Worm (Caenorhabditis elegans): ENCODE data around the gene rbm-7.
A peak's percentile ranks its signal among the peaks of the same experiment; 100 is the strongest.

The rbm-7 gene

DNA sequence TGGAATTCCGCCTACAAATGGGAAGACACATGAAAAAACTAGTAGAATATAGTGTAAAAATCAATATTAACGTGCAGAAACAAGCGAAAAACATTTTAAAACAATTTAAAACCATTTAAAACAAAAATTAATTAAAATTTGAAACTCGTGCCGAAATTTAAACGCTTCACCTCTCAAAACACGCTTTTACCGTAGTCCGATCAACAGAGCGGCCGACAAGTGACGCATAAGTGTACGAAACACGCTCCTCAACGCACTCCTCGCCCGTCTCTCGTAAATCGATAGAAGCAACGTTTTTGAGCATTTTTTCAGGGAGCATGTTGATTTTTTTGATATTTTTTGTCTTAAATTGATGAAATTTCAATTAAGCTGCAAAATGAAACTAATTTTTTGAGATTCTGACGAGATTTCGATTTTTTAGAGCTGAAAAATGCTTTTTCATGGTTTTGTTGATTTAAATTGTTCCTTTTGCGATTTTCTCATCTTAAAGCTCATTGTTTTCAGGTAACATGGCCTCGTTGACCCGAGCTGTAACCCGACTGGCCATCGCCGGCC lies 26.6 kb downstream of the rbm-7 start, which contains the start of gene cox-5A:
Gene cox-5A (plus strand): TSS at position 505 of the 555 bp plus-strand sequence.
- TF ChIP-seq lsy-2 (tag; optimal IDR thresholded peaks at IDR 0.05) (peak; percentile 100), lin-15B (tag; optimal IDR thresholded peaks at IDR 0.05) (peak; percentile 95), ets-5 (GFP tag; IDR thresholded peaks at IDR 0.05) (0 out of 2 replicates have a peak, but pooled peaks have one; percentile 55), skn-1 (tag; optimal IDR thresholded peaks at IDR 0.05) (peak; percentile 93), snu-23 (GFP tag; optimal IDR thresholded peaks at IDR 0.05) (peak; percentile 100), ces-1 (GFP tag; optimal IDR thresholded peaks at IDR 0.05) (no peak), fkh-8 (tag; optimal IDR thresholded peaks at IDR 0.05) (peak; percentile 100), C16A3.4 (tag; optimal IDR thresholded peaks at IDR 0.05) (peak; percentile 100), ztf-4 (tag; optimal IDR thresholded peaks at IDR 0.05) (peak; percentile 99), egl-27 (tag; optimal IDR thresholded peaks at IDR 0.05) (peak; percentile 60 to 73), egl-13 (tag; optimal IDR thresholded peaks at IDR 0.05) (peak; percentile 99), lin-35 (GFP tag; optimal IDR thresholded peaks at IDR 0.05) (peak; percentile 100), grh-1 (GFP tag; IDR thresholded peaks at IDR 0.05) (peak; percentile 98), nhr-84 (tag; optimal IDR thresholded peaks at IDR 0.05) (peak; percentile 77), blmp-1 (tag; optimal IDR thresholded peaks at IDR 0.05) (peak; percentile 86), snpc-4 (tag; optimal IDR thresholded peaks at IDR 0.05) (peak; percentile 94), nhr-77 (tag; optimal IDR thresholded peaks at IDR 0.05) (peak; percentile 98), nhr-85 (tag) (peak; percentile 99), swsn-7 (tag; optimal IDR thresholded peaks at IDR 0.05) (peak; percentile 100), lin-14 (GFP tag; optimal IDR thresholded peaks at IDR 0.05) (peak; percentile 100), Y116A8C.19 (tag; optimal IDR thresholded peaks at IDR 0.05; ENCODE audit: borderline replicate concordance) (peak; percentile 76), lin-39 (tag; optimal IDR thresholded peaks at IDR 0.05) (peak; percentile 98), pqm-1 (tag; optimal IDR thresholded peaks at IDR 0.05) (peak; percentile 58), irx-1 (tag; optimal IDR thresholded peaks at IDR 0.05) (peak; percentile 99), hlh-4 (tag; optimal IDR thresholded peaks at IDR 0.05) (peak; percentile 12), ceh-8 (GFP tag; optimal IDR thresholded peaks at IDR 0.05) (peak; percentile 99), jun-1 (tag; optimal IDR thresholded peaks at IDR 0.05) (peak; percentile 99), isw-1 (GFP tag; IDR thresholded peaks at IDR 0.05) (peak; percentile 99), unc-30 (tag; optimal IDR thresholded peaks at IDR 0.05) (peak; percentile 76), mdl-1 (tag; optimal IDR thresholded peaks at IDR 0.05) (peak; percentile 64 to 96), efl-1 (optimal IDR thresholded peaks at IDR 0.05) (peak; percentile 96 to 100), efl-1 (GFP tag; optimal IDR thresholded peaks at IDR 0.05 in 1 of 2) (peak; percentile 100), ztf-11 (tag; optimal IDR thresholded peaks at IDR 0.05) (peak in 1 of 2 experiments; percentile 98), unc-98 (GFP tag; IDR thresholded peaks at IDR 0.05) (peak; percentile 92), nhr-47 (tag; optimal IDR thresholded peaks at IDR 0.05) (peak; percentile 100), nhr-71 (tag; optimal IDR thresholded peaks at IDR 0.05) (peak; percentile 100), lin-13 (GFP tag; optimal IDR thresholded peaks at IDR 0.05) (peak; percentile 99), F16B12.6 (tag; optimal IDR thresholded peaks at IDR 0.05) (peak; percentile 81), ceh-88 (GFP tag; IDR thresholded peaks at IDR 0.05) (peak; percentile 98), nhr-12 (tag; optimal IDR thresholded peaks at IDR 0.05) (peak; percentile 61), ama-1 (optimal IDR thresholded peaks at IDR 0.05) (peak; percentile 96), unc-62 (GFP tag; optimal IDR thresholded peaks at IDR 0.05) (peak; percentile 89), nhr-237 (tag; optimal IDR thresholded peaks at IDR 0.05) (peak; percentile 97), nhr-11 (tag; optimal IDR thresholded peaks at IDR 0.05) (peak; percentile 94), mab-9 (GFP tag; IDR thresholded peaks at IDR 0.05) (peak; percentile 99), mef-2 (tag; optimal IDR thresholded peaks at IDR 0.05) (peak; percentile 95), C04F5.9 (tag; optimal IDR thresholded peaks at IDR 0.05) (peak; percentile 96), hlh-17 (GFP tag; optimal IDR thresholded peaks at IDR 0.05; ENCODE audit: borderline replicate concordance) (peak; percentile 36), sox-4 (tag; optimal IDR thresholded peaks at IDR 0.05) (peak; percentile 98), dpl-1 (GFP tag; optimal IDR thresholded peaks at IDR 0.05) (peak; percentile 100), unc-130 (tag; optimal IDR thresholded peaks at IDR 0.05) (peak; percentile 99), fkh-10 (GFP tag; optimal IDR thresholded peaks at IDR 0.05) (peak; percentile 98), aly-2 (tag; optimal IDR thresholded peaks at IDR 0.05) (peak; percentile 98), mep-1 (tag; optimal IDR thresholded peaks at IDR 0.05) (peak; percentile 100)
